Fruit fly (Drosophila melanogaster) whole organism, embryonic: ENCODE measurements around the gene CG17572.

ENCODE experiments used
- Awh ChIP-seq: fragments of 200-800 bp; sonication (Bioruptor generic); IDR thresholded peaks from 2 replicates; pipeline ENCODE4, ENCODE4 v1.3.6; 2022; ENCODE audit warnings: missing biosample characterization, missing genetic modification characterization
- B-H2 ChIP-seq: fragments of 200-800 bp; sonication (Bioruptor generic); optimal IDR thresholded peaks from 2 replicates; lab custom pipeline; 2018; ENCODE audit warnings: missing biosample characterization, mild to moderate bottlenecking, missing genetic modification characterization
- Blimp-1 ChIP-seq: fragments of 200-800 bp; sonication (Bioruptor generic); optimal IDR thresholded peaks from 3 replicates; lab custom pipeline; 2018; ENCODE audit warnings: missing biosample characterization, missing genetic modification characterization, mild to moderate bottlenecking, moderate library complexity, missing genetic modification reagents
- BtbVII ChIP-seq: fragments of 200-800 bp; sonication (Bioruptor generic); optimal IDR thresholded peaks from 3 replicates; lab custom pipeline; 2017; ENCODE audit warnings: missing biosample characterization, mild to moderate bottlenecking, missing genetic modification characterization
- C15 ChIP-seq: fragments of 200-800 bp; sonication (Bioruptor generic); IDR thresholded peaks from 3 replicates; pipeline ENCODE4 v1.3.6; 2022; ENCODE audit warnings: missing biosample characterization, missing genetic modification characterization
- CG11085 ChIP-seq: fragments of 200-800 bp; sonication (Bioruptor generic); IDR thresholded peaks from 2 replicates; pipeline ENCODE4 v1.3.6; 2022; ENCODE audit warnings: missing biosample characterization, missing genetic modification characterization
- CG12659 ChIP-seq: fragments of 200-800 bp; sonication (Bioruptor generic); optimal IDR thresholded peaks from 3 replicates; lab custom pipeline; 2017; ENCODE audit warnings: mild to moderate bottlenecking, missing biosample characterization, missing genetic modification reagents, missing genetic modification characterization
- CG14667 ChIP-seq: fragments of 200-800 bp; sonication (Bioruptor generic); IDR thresholded peaks from 2 replicates; pipeline ENCODE4 v1.3.6; 2022; ENCODE audit warnings: missing biosample characterization, missing genetic modification characterization
- CG14710 ChIP-seq: fragments of 200-800 bp; sonication (Bioruptor generic); optimal IDR thresholded peaks from 3 replicates; lab custom pipeline; 2019; ENCODE audit warnings: missing biosample characterization, mild to moderate bottlenecking, missing genetic modification characterization, moderate library complexity
- CG15514 ChIP-seq: fragments of 200-800 bp; sonication (Bioruptor generic); optimal IDR thresholded peaks from 3 replicates; lab custom pipeline; 2017; ENCODE audit warnings: missing biosample characterization, missing genetic modification characterization, mild to moderate bottlenecking, moderate library complexity, missing genetic modification reagents
- CG1602 ChIP-seq: fragments of 200-800 bp; sonication (Bioruptor generic); optimal IDR thresholded peaks from 3 replicates; lab custom pipeline; 2016; ENCODE audit warnings: missing biosample characterization, missing genetic modification characterization
- CG16863 ChIP-seq: fragments of 200-800 bp; sonication (Bioruptor generic); optimal IDR thresholded peaks from 3 replicates; lab custom pipeline; 2016; ENCODE audit warnings: missing biosample characterization, missing genetic modification characterization
- CG17328 ChIP-seq: fragments of 200-800 bp; sonication (Bioruptor generic); IDR thresholded peaks from 2 replicates; pipeline ENCODE4 v1.3.6; 2022; ENCODE audit warnings: missing biosample characterization, missing genetic modification characterization
- CG31441 ChIP-seq: fragments of 200-800 bp; sonication (Bioruptor generic); IDR thresholded peaks from 2 replicates; pipeline ENCODE4 v1.3.6; 2022; ENCODE audit warnings: missing biosample characterization, missing genetic modification characterization
- CG34224 ChIP-seq: fragments of 200-800 bp; sonication (Bioruptor generic); IDR thresholded peaks from 3 replicates; pipeline ENCODE4 v1.3.6; 2022; ENCODE audit warnings: missing biosample characterization, missing genetic modification characterization; ENCODE audit not compliant: partially characterized antibody
- CG4730 ChIP-seq: fragments of 200-800 bp; sonication (Bioruptor generic); IDR thresholded peaks from 2 replicates; pipeline ENCODE4 v1.3.6; 2022; ENCODE audit warnings: missing biosample characterization, missing genetic modification characterization
- CG6791 ChIP-seq: fragments of 200-800 bp; sonication (Bioruptor generic); IDR thresholded peaks from 3 replicates; pipeline ENCODE4 v1.3.6; 2022; ENCODE audit warnings: missing biosample characterization, missing genetic modification characterization; ENCODE audit not compliant: partially characterized antibody
- CG9817 ChIP-seq: fragments of 200-800 bp; sonication (Bioruptor generic); optimal IDR thresholded peaks from 2 replicates; lab custom pipeline; 2018; ENCODE audit warnings: missing biosample characterization, mild to moderate bottlenecking, missing genetic modification characterization, moderate library complexity
- Ets65A ChIP-seq: fragments of 200-800 bp; sonication (Bioruptor generic); peaks from one replicate; lab custom pipeline; 2016; ENCODE audit warnings: missing biosample characterization, missing genetic modification characterization
- Hey ChIP-seq: fragments of 200-800 bp; sonication (Bioruptor generic); optimal IDR thresholded peaks from 3 replicates; lab custom pipeline; 2018; ENCODE audit warnings: missing biosample characterization, mild to moderate bottlenecking, missing genetic modification characterization
- Lpt ChIP-seq: fragments of >200 bp; optimal IDR thresholded peaks from 2 replicates; lab custom pipeline; 2018; ENCODE audit warnings: missing biosample characterization, missing genetic modification characterization
- Mes4 ChIP-seq: fragments of 200-800 bp; sonication (Bioruptor generic); optimal IDR thresholded peaks from 2 replicates; lab custom pipeline; 2016; ENCODE audit warnings: missing biosample characterization, missing genetic modification characterization
- Sin3A ChIP-seq: fragments of >200 bp; optimal IDR thresholded peaks from 2 replicates; lab custom pipeline; 2018
- Trl ChIP-seq, 3 experiments: fragments of >200 bp in 2 of 3; fragments of 200-800 bp in 1 of 3; sonication (Bioruptor generic) in 1 of 3; optimal IDR thresholded peaks; 2 replicates in 1 of 3; 3 replicates in 2 of 3; lab custom pipeline; 2016 to 2017; ENCODE audit warnings: missing biosample characterization in 1 of 3, missing genetic modification characterization in 1 of 3
- Usf ChIP-seq: fragments of 200-800 bp; sonication (Bioruptor generic); optimal IDR thresholded peaks from 2 replicates; lab custom pipeline; 2017; ENCODE audit warnings: missing genotype, missing biosample characterization, missing genetic modification characterization
- ato ChIP-seq: fragments of 200-800 bp; sonication (Bioruptor generic); IDR thresholded peaks from 2 replicates; pipeline ENCODE4 v1.3.6; 2022; ENCODE audit warnings: missing biosample characterization, missing genetic modification characterization; ENCODE audit not compliant: partially characterized antibody
- bab2 ChIP-seq: fragments of 200-800 bp; sonication (Bioruptor generic); optimal IDR thresholded peaks from 2 replicates; lab custom pipeline; 2016; ENCODE audit warnings: missing biosample characterization, missing genetic modification characterization
- crol ChIP-seq: fragments of 200-800 bp; sonication (Bioruptor generic); IDR thresholded peaks from 2 replicates; pipeline ENCODE4 v1.3.6; 2022; ENCODE audit warnings: missing biosample characterization, missing genetic modification characterization
- dan ChIP-seq: fragments of 200-800 bp; sonication (Bioruptor generic); IDR thresholded peaks from 2 replicates; pipeline ENCODE4 v1.3.6; 2022; ENCODE audit warnings: missing biosample characterization, missing genetic modification characterization
- dati ChIP-seq: fragments of 200-800 bp; sonication (Bioruptor generic); IDR thresholded peaks from 2 replicates; pipeline ENCODE4 v1.3.6; 2022; ENCODE audit warnings: missing biosample characterization, missing genetic modification characterization
- esg ChIP-seq: fragments of 200-800 bp; sonication (Bioruptor generic); conservative IDR thresholded peaks from 2 replicates; pipeline ENCODE4 v1.3.6; 2022; ENCODE audit warnings: missing biosample characterization, missing genetic modification characterization
- ewg ChIP-seq: fragments of 200-800 bp; sonication (Bioruptor generic); optimal IDR thresholded peaks from 3 replicates; lab custom pipeline; 2017; ENCODE audit warnings: mild to moderate bottlenecking, missing biosample characterization, missing genetic modification reagents, missing genetic modification characterization
- exex ChIP-seq: fragments of 200-800 bp; sonication (Bioruptor generic); optimal IDR thresholded peaks from 4 replicates; lab custom pipeline; 2018; ENCODE audit warnings: missing biosample characterization, mild to moderate bottlenecking, missing genetic modification characterization, moderate library complexity
- eyg ChIP-seq: fragments of 200-800 bp; sonication (Bioruptor generic); optimal IDR thresholded peaks from 3 replicates; lab custom pipeline; 2016; ENCODE audit warnings: missing biosample characterization, missing genetic modification characterization
- fd102C ChIP-seq: fragments of 200-800 bp; sonication (Bioruptor generic); optimal IDR thresholded peaks from 2 replicates; lab custom pipeline; 2018; ENCODE audit warnings: missing biosample characterization, mild to moderate bottlenecking, missing genetic modification characterization, moderate library complexity
- fd3F ChIP-seq: fragments of 200-800 bp; sonication (Bioruptor generic); optimal IDR thresholded peaks from 2 replicates; lab custom pipeline; 2018; ENCODE audit warnings: missing biosample characterization, mild to moderate bottlenecking, missing genetic modification characterization, moderate library complexity
- fd64A ChIP-seq: fragments of 200-800 bp; sonication (Bioruptor generic); optimal IDR thresholded peaks from 3 replicates; lab custom pipeline; 2018; ENCODE audit warnings: missing biosample characterization, mild to moderate bottlenecking, missing genetic modification characterization
- fd96Cb ChIP-seq: fragments of 200-800 bp; sonication (Bioruptor generic); optimal IDR thresholded peaks from 2 replicates; lab custom pipeline; 2018; ENCODE audit warnings: missing biosample characterization, mild to moderate bottlenecking, missing genetic modification characterization, moderate library complexity
- her ChIP-seq: fragments of 200-800 bp; sonication (Bioruptor generic); optimal IDR thresholded peaks from 2 replicates; lab custom pipeline; 2016; ENCODE audit warnings: missing biosample characterization, missing genetic modification characterization
- hkb ChIP-seq, 2 experiments: fragments of 200-800 bp in 1 of 2; fragments of >200 bp in 1 of 2; sonication (Bioruptor generic) in 1 of 2; IDR thresholded peaks in 1 of 2; optimal IDR thresholded peaks in 1 of 2; 2 replicates each; pipeline versions ENCODE4 v1.3.6 to Lab custom; 2017 to 2022; ENCODE audit warnings: missing biosample characterization in 1 of 2, missing genetic modification characterization in 1 of 2
- mld ChIP-seq: fragments of 200-800 bp; sonication (Bioruptor generic); IDR thresholded peaks from 3 replicates; pipeline ENCODE4 v1.3.6; 2022; ENCODE audit warnings: missing biosample characterization, missing genetic modification characterization; ENCODE audit not compliant: partially characterized antibody
- odd ChIP-seq: fragments of 200-800 bp; sonication (Bioruptor generic); optimal IDR thresholded peaks from 2 replicates; lab custom pipeline; 2017; ENCODE audit warnings: missing biosample characterization, mild to moderate bottlenecking, missing genetic modification characterization
- p53 ChIP-seq: fragments of 200-800 bp; sonication (Bioruptor generic); optimal IDR thresholded peaks from 2 replicates; lab custom pipeline; 2016; ENCODE audit warnings: missing biosample characterization, missing genetic modification characterization
- phol ChIP-seq: fragments of 200-800 bp; sonication (Bioruptor generic); optimal IDR thresholded peaks from 3 replicates; lab custom pipeline; 2018; ENCODE audit warnings: missing biosample characterization, mild to moderate bottlenecking, missing genetic modification characterization, moderate library complexity
- pum ChIP-seq: fragments of 200-800 bp; sonication (Bioruptor generic); optimal IDR thresholded peaks from 2 replicates; lab custom pipeline; 2016; ENCODE audit warnings: missing biosample characterization, missing genetic modification characterization
- sim ChIP-seq: fragments of 200-800 bp; sonication (Bioruptor generic); IDR thresholded peaks from 2 replicates; pipeline ENCODE4 v1.3.6; 2022; ENCODE audit warnings: missing biosample characterization, missing genetic modification characterization
- sisA ChIP-seq: fragments of 200-800 bp; sonication (Bioruptor generic); IDR thresholded peaks from 2 replicates; pipeline ENCODE4 v1.3.6; 2022; ENCODE audit warnings: missing biosample characterization, missing genetic modification characterization
- sna ChIP-seq: fragments of 200-800 bp; sonication (Bioruptor generic); IDR thresholded peaks from 2 replicates; pipeline ENCODE4 v1.3.6; 2022; ENCODE audit warnings: missing biosample characterization, missing genetic modification characterization; ENCODE audit not compliant: partially characterized antibody
- usp ChIP-seq: fragments of >200 bp; optimal IDR thresholded peaks from 2 replicates; lab custom pipeline; 2017; ENCODE audit warnings: missing biosample characterization, missing genetic modification characterization
- wek ChIP-seq: fragments of 200-800 bp; sonication (Bioruptor generic); optimal IDR thresholded peaks from 3 replicates; lab custom pipeline; 2018; ENCODE audit warnings: missing biosample characterization, mild to moderate bottlenecking, missing genetic modification characterization, moderate library complexity

CG17572 gene

dm6 chr2L:19045111-19045560 is 28.8 kb downstream of the CG17572 start, which contains the start of the genes Ttc19 and Acn (continued):
- TF ChIP-seq hkb (optimal IDR thresholded peaks at IDR 0.05; lab: Kevin White, UChicago), result no peak
- peak; percentile 84 for TF ChIP-seq hkb (GFP tag; IDR thresholded peaks at IDR 0.05; lab: Robert Waterston, UW)
- peak; percentile 45 for TF ChIP-seq crol
- peak; percentile 65 for TF ChIP-seq CG11085 (GFP tag; lab: Robert Waterston, UW)
- TF ChIP-seq CG1602 (GFP tag; lab: Kevin White, UChicago), result peak; percentile 83
- TF ChIP-seq bab2 (GFP tag; lab: Kevin White, UChicago), result peak; percentile 90
- TF ChIP-seq CG9817 (tag; lab: Kevin White, UChicago), result peak; percentile 88
- peak; percentile 83 for TF ChIP-seq esg (GFP tag; lab: Robert Waterston, UW)
- TF ChIP-seq dan, result no peak
- TF ChIP-seq Ets65A (GFP tag; lab: Kevin White, UChicago), result peak; percentile 99
- peak; percentile 88 for TF ChIP-seq eyg
- peak; percentile 93 for TF ChIP-seq mld (GFP tag; lab: Robert Waterston, UW)
- TF ChIP-seq exex, result no peak
- TF ChIP-seq ewg (GFP tag; lab: Kevin White, UChicago), result peak; percentile 66
- peak; percentile 89 for TF ChIP-seq CG16863
- TF ChIP-seq C15, result no peak
- TF ChIP-seq Awh, result peak; percentile 72
- peak; percentile 79 for TF ChIP-seq CG15514 (GFP tag; lab: Kevin White, UChicago)
- peak; percentile 88 for TF ChIP-seq ato
- TF ChIP-seq CG6791 (GFP tag; lab: Robert Waterston, UW), result peak; percentile 96
- peak; percentile 91 for TF ChIP-seq CG34224
- TF ChIP-seq CG14667 (GFP tag; lab: Robert Waterston, UW), result peak; percentile 77
- TF ChIP-seq sisA, result peak; percentile 84
- TF ChIP-seq BtbVII (GFP tag; lab: Kevin White, UChicago), result peak; percentile 6
- peak; percentile 92 for TF ChIP-seq sna (GFP tag; lab: Robert Waterston, UW)
- no peak; the same call in 1 of the 2 replicates for TF ChIP-seq CG31441
- no peak for TF ChIP-seq fd64A (GFP tag; lab: Kevin White, UChicago)
- no peak for TF ChIP-seq Hey
- peak; percentile 65 for TF ChIP-seq p53 (GFP tag; lab: Kevin White, UChicago)
- peak; percentile 71 for TF ChIP-seq Blimp-1 (GFP tag; lab: Kevin White, UChicago)
- TF ChIP-seq Lpt (GFP tag; lab: Kevin White, UChicago), result no peak
- peak; percentile 76 for TF ChIP-seq Mes4
- TF ChIP-seq Sin3A (lab: Kevin White, UChicago), result peak; percentile 64
- TF ChIP-seq Usf, result peak; percentile 32
- TF ChIP-seq CG4730 (GFP tag; lab: Robert Waterston, UW), result peak; percentile 77
- no peak for TF ChIP-seq odd (GFP tag; lab: Kevin White, UChicago)
- TF ChIP-seq fd3F (GFP tag; lab: Kevin White, UChicago), result peak; percentile 72
- peak; percentile 90 for TF ChIP-seq CG14710 (tag; lab: Kevin White, UChicago)
- TF ChIP-seq Trl (optimal IDR thresholded peaks at IDR 0.05; lab: Kevin White, UChicago), result no peak
- peak; percentile 92 for TF ChIP-seq Trl (GFP tag; optimal IDR thresholded peaks at IDR 0.05; lab: Kevin White, UChicago)
- TF ChIP-seq fd96Cb, result peak; percentile 60
- peak; percentile 96 for TF ChIP-seq phol (tag; lab: Kevin White, UChicago)
- peak; percentile 45; the same call in 1 of the 2 replicates for TF ChIP-seq dati (GFP tag; lab: Robert Waterston, UW)
- TF ChIP-seq wek, result peak; percentile 76
- TF ChIP-seq pum (GFP tag; lab: Kevin White, UChicago), result peak; percentile 91
- peak; percentile 86 for TF ChIP-seq CG12659
- TF ChIP-seq CG17328, result peak; percentile 83
- peak; percentile 87 for TF ChIP-seq B-H2
- TF ChIP-seq usp, result no peak
- peak; percentile 83 for TF ChIP-seq her (GFP tag; lab: Kevin White, UChicago)
- no peak for TF ChIP-seq sim (GFP tag; lab: Robert Waterston, UW)
- TF ChIP-seq fd102C, result no peak
